Worm (Caenorhabditis elegans): Measurements from ENCODE around the gene srh-44.
A peak's percentile ranks its signal among the peaks of the same experiment; 100 is the strongest.

The srh-44 gene

ce11 chrII:11537606-11538016 is 22.7 kb downstream of the srh-44 start:
- no peak for TF ChIP-seq lin-15B (tag; optimal IDR thresholded peaks at IDR 0.05)
- TF ChIP-seq aly-2 (tag; optimal IDR thresholded peaks at IDR 0.05): no peak
- TF ChIP-seq snpc-1.2 (GFP tag; IDR thresholded peaks at IDR 0.05): no peak
- TF ChIP-seq duxl-1 (tag; optimal IDR thresholded peaks at IDR 0.05; ENCODE audit: poor library complexity): no peak
- no peak for TF ChIP-seq mdl-1 (tag; optimal IDR thresholded peaks at IDR 0.05)
- TF ChIP-seq ceh-28 (tag; optimal IDR thresholded peaks at IDR 0.05): no peak
- no peak for TF ChIP-seq nhr-237 (tag; optimal IDR thresholded peaks at IDR 0.05)
- TF ChIP-seq F26F4.8 (GFP tag; conservative IDR thresholded peaks at IDR 0.05): no peak

DNA sequence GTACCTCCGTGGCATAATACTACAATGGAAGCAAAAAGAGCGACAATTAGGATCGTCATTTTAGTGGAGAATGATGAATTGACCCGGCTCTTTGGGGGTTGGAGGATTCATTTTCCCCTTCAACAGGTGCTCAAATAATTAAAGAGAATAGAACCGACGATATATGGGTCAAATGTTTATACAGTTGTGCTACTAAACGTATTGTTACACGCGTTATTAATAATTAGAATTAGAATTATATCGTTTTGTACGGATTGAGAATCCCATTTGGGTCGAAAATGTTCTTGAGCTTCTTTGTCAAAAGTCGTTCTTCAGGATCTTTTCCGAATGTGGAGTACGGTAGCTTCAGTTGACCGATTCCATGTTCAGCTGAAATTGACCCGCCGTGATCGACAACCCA is 23.9 kb downstream of the srh-44 start, which contains the start of gene Y62F5A.9:
Gene Y62F5A.9 (minus strand): TSS at position 101 of the 400 bp plus-strand sequence.
- TF ChIP-seq dmd-8 (GFP tag; IDR thresholded peaks at IDR 0.05) (0 out of 2 replicates have a peak, but pooled peaks have one; percentile 5), lsy-2 (tag; optimal IDR thresholded peaks at IDR 0.05) (no peak), daf-16 (GFP tag; optimal IDR thresholded peaks at IDR 0.05) (no peak), daf-16 (tag; optimal IDR thresholded peaks at IDR 0.05) (peak; percentile 32), zip-11 (GFP tag; IDR thresholded peaks at IDR 0.05) (no peak), nhr-48 (tag; optimal IDR thresholded peaks at IDR 0.05) (no peak), F10B5.3 (tag; optimal IDR thresholded peaks at IDR 0.05) (no peak), nhr-6 (tag; optimal IDR thresholded peaks at IDR 0.05) (no peak), lim-7 (GFP tag; IDR thresholded peaks at IDR 0.05) (0 out of 2 replicates have a peak, but pooled peaks have one; percentile 10), nhr-77 (tag; optimal IDR thresholded peaks at IDR 0.05) (no peak)

- peak in 1 of 2 experiments; percentile 61 for TF ChIP-seq lsy-2 (tag; optimal IDR thresholded peaks at IDR 0.05)
- TF ChIP-seq lin-38 (GFP tag; IDR thresholded peaks at IDR 0.05): peak; percentile 18; the same call in 1 of the 2 replicates
- TF ChIP-seq ceh-28 (tag; optimal IDR thresholded peaks at IDR 0.05): peak; percentile 47
- peak; percentile 51 for TF ChIP-seq lin-13 (GFP tag; optimal IDR thresholded peaks at IDR 0.05)
- no peak for TF ChIP-seq hmg-1.1 (GFP tag; IDR thresholded peaks at IDR 0.05)
- TF ChIP-seq lin-29 (GFP tag; IDR thresholded peaks at IDR 0.05): no peak
- peak; percentile 6 for TF ChIP-seq hlh-30 (tag; optimal IDR thresholded peaks at IDR 0.05; ENCODE audit: insufficient read depth)
- peak; percentile 11 for TF ChIP-seq nhr-28 (tag; optimal IDR thresholded peaks at IDR 0.05)
- TF ChIP-seq mes-2 (tag; optimal IDR thresholded peaks at IDR 0.05; ENCODE audit: poor library complexity, severe bottlenecking): peak; percentile 82
- TF ChIP-seq zag-1 (tag; optimal IDR thresholded peaks at IDR 0.05): no peak
- peak; percentile 42; the same call in 1 of the 2 replicates for TF ChIP-seq arid-1 (GFP tag; conservative IDR thresholded peaks at IDR 0.05)
- TF ChIP-seq ceh-32 (tag; optimal IDR thresholded peaks at IDR 0.05; ENCODE audit: poor library complexity): no peak
- TF ChIP-seq ama-1 (optimal IDR thresholded peaks at IDR 0.05): peak; percentile 32
- peak; percentile 20 for TF ChIP-seq mep-1 (tag; optimal IDR thresholded peaks at IDR 0.05)
- TF ChIP-seq nhr-6 (tag; optimal IDR thresholded peaks at IDR 0.05): peak; percentile 3
- no peak for TF ChIP-seq mdl-1 (tag; optimal IDR thresholded peaks at IDR 0.05)
- no peak for TF ChIP-seq daf-16 (GFP tag; optimal IDR thresholded peaks at IDR 0.05)
- TF ChIP-seq daf-16 (tag; optimal IDR thresholded peaks at IDR 0.05): peak; percentile 68
- TF ChIP-seq dpl-1 (GFP tag; optimal IDR thresholded peaks at IDR 0.05): peak; percentile 34
Observed at ce11 chrII:11542385-11542784, 27.5 kb downstream of the srh-44 start, which contains the start of gene gtf-2E2. TSS of gene gtf-2E2 (minus strand) at chrII:11542495.

ce11 chrII:11542958-11543357 is 28.1 kb downstream of the srh-44 start:
- TF ChIP-seq nhr-10 (tag; optimal IDR thresholded peaks at IDR 0.05) (no peak), saeg-2 (GFP tag; IDR thresholded peaks at IDR 0.05) (no peak), tag-97 (GFP tag; IDR thresholded peaks at IDR 0.05) (no peak), mdt-29 (GFP tag; IDR thresholded peaks at IDR 0.05) (no peak), ztf-11 (tag; optimal IDR thresholded peaks at IDR 0.05) (no peak), attf-4 (tag; optimal IDR thresholded peaks at IDR 0.05) (no peak), zfp-2 (tag; optimal IDR thresholded peaks at IDR 0.05) (no peak), aha-1 (tag) (no peak), nhr-77 (tag; optimal IDR thresholded peaks at IDR 0.05) (no peak), egl-43 (GFP tag; IDR thresholded peaks at IDR 0.05) (no peak), snpc-4 (tag; optimal IDR thresholded peaks at IDR 0.05) (no peak), ces-1 (GFP tag; optimal IDR thresholded peaks at IDR 0.05) (no peak), F44E2.7 (GFP tag; IDR thresholded peaks at IDR 0.05) (no peak)
